Fruit fly (Drosophila melanogaster) whole organism, wandering third instar larva: ENCODE results near the gene wake.

Experiments used
- Abd-B ChIP-seq: fragments of >200 bp; optimal IDR thresholded peaks from 2 replicates; lab custom pipeline; 2017; ENCODE audit warnings: missing biosample characterization, missing genetic modification characterization
- CG9705 ChIP-seq: fragments of 200-800 bp; sonication (Bioruptor generic); optimal IDR thresholded peaks from 2 replicates; lab custom pipeline; 2018; ENCODE audit warnings: missing biosample characterization, mild to moderate bottlenecking, missing genetic modification characterization
- Dfd ChIP-seq: fragments of >200 bp; optimal IDR thresholded peaks from 2 replicates; lab custom pipeline; 2017; ENCODE audit warnings: missing biosample characterization, missing genetic modification characterization
- Dif ChIP-seq: fragments of 200-275, 200-300 bp; sonication (Bioruptor generic); optimal IDR thresholded peaks from 2 replicates; lab custom pipeline; 2018; ENCODE audit warnings: missing biosample characterization, missing genetic modification characterization; ENCODE audit not compliant: partially characterized antibody
- GATAd ChIP-seq: sonication (Bioruptor generic); optimal IDR thresholded peaks from 2 replicates; lab custom pipeline; 2016; ENCODE audit warnings: missing biosample characterization, missing genetic modification characterization
- HLH106 ChIP-seq: fragments of 200-800 bp; optimal IDR thresholded peaks from 3 replicates; lab custom pipeline; 2019; ENCODE audit warnings: missing biosample characterization, mild to moderate bottlenecking, missing genetic modification characterization, moderate library complexity
- Hnf4 ChIP-seq: fragments of 200-800 bp; sonication (Bioruptor generic); optimal IDR thresholded peaks from 2 replicates; lab custom pipeline; 2016; ENCODE audit warnings: missing biosample characterization, mild to moderate bottlenecking, missing genetic modification characterization
- Hr78 ChIP-seq: fragments of >200 bp; optimal IDR thresholded peaks from 2 replicates; lab custom pipeline; 2017; ENCODE audit warnings: missing biosample characterization, missing genetic modification characterization
- Jra ChIP-seq: sonication (Bioruptor generic); optimal IDR thresholded peaks from 2 replicates; lab custom pipeline; 2016; ENCODE audit warnings: missing biosample characterization, missing genetic modification characterization
- Mio ChIP-seq: sonication (Bioruptor generic); optimal IDR thresholded peaks from 2 replicates; lab custom pipeline; 2016; ENCODE audit warnings: missing biosample characterization, missing genetic modification characterization
- N ChIP-seq: fragments of >200 bp; optimal IDR thresholded peaks from 2 replicates; lab custom pipeline; 2018; ENCODE audit warnings: missing biosample characterization, missing external identifiers, missing genetic modification characterization
- Rel ChIP-seq, 2 experiments: fragments of 200-800 bp; sonication (Bioruptor generic) in 1 of 2; optimal IDR thresholded peaks; 2 replicates in 1 of 2; 3 replicates in 1 of 2; lab custom pipeline; 2016 to 2019; ENCODE audit warnings: mild to moderate bottlenecking in 2 of 2, missing biosample characterization in 2 of 2, missing genetic modification characterization in 2 of 2, moderate library complexity in 1 of 2
- Sp1 ChIP-seq: fragments of 200-800 bp; sonication (Bioruptor generic); optimal IDR thresholded peaks from 3 replicates; lab custom pipeline; 2019; ENCODE audit warnings: missing biosample characterization, mild to moderate bottlenecking, missing genetic modification characterization, moderate library complexity
- Vsx2 ChIP-seq: fragments of 200-300, 225-300 bp; sonication (Bioruptor generic); optimal IDR thresholded peaks from 2 replicates; lab custom pipeline; 2018; ENCODE audit warnings: missing biosample characterization, missing genetic modification characterization; ENCODE audit not compliant: partially characterized antibody
- br ChIP-seq: fragments of 200-800 bp; sonication (Bioruptor generic); optimal IDR thresholded peaks from 2 replicates; lab custom pipeline; 2016; ENCODE audit warnings: missing biosample characterization, missing genetic modification characterization
- dl ChIP-seq, 2 experiments: fragments of 175-275, 200-275 bp in 1 of 2; fragments of 200-275 bp in 1 of 2; sonication (Bioruptor generic); optimal IDR thresholded peaks; lab custom pipeline; 2018; ENCODE audit warnings: mild to moderate bottlenecking in 2 of 2, missing biosample characterization in 2 of 2, missing genetic modification characterization in 2 of 2, moderate library complexity in 2 of 2; ENCODE audit not compliant: partially characterized antibody in 2 of 2, insufficient read depth in 1 of 2
- dmrt93B ChIP-seq: fragments of 200-800 bp; sonication (Bioruptor generic); optimal IDR thresholded peaks from 2 replicates; lab custom pipeline; 2018; ENCODE audit warnings: missing biosample characterization, mild to moderate bottlenecking, missing genetic modification characterization
- dsf ChIP-seq: sonication (Bioruptor generic); optimal IDR thresholded peaks from 2 replicates; lab custom pipeline; 2016; ENCODE audit warnings: missing biosample characterization, missing genetic modification characterization, borderline replicate concordance
- ey ChIP-seq: fragments of 200-800 bp; sonication (Bioruptor generic); optimal IDR thresholded peaks from 2 replicates; lab custom pipeline; 2016; ENCODE audit warnings: missing biosample characterization, missing genetic modification characterization
- foxo ChIP-seq, 2 experiments: fragments of 200-800 bp; sonication (Bioruptor generic); optimal IDR thresholded peaks; 2 replicates in 1 of 2; 3 replicates in 1 of 2; lab custom pipeline; 2016 to 2017; ENCODE audit warnings: missing biosample characterization in 2 of 2, missing genetic modification characterization in 2 of 2
- fru ChIP-seq: fragments of 200-800 bp; sonication (Bioruptor generic); optimal IDR thresholded peaks from 3 replicates; lab custom pipeline; 2016; ENCODE audit warnings: missing biosample characterization, mild to moderate bottlenecking, missing genetic modification characterization
- h ChIP-seq: fragments of 200-800 bp; sonication (Bioruptor generic); optimal IDR thresholded peaks from 3 replicates; lab custom pipeline; 2016; ENCODE audit warnings: missing biosample characterization, mild to moderate bottlenecking, missing genetic modification characterization
- lola ChIP-seq: fragments of >200 bp; optimal IDR thresholded peaks from 2 replicates; lab custom pipeline; 2017; ENCODE audit warnings: missing biosample characterization, missing genetic modification characterization
- pan ChIP-seq: fragments of >200 bp; optimal IDR thresholded peaks from 2 replicates; lab custom pipeline; 2017
- rgr ChIP-seq: fragments of 200-800 bp; sonication (Bioruptor generic); optimal IDR thresholded peaks from 3 replicates; lab custom pipeline; 2016; ENCODE audit warnings: missing biosample characterization, mild to moderate bottlenecking, missing genetic modification characterization
- sage ChIP-seq: fragments of 200-800 bp; sonication (Bioruptor generic); optimal IDR thresholded peaks from 2 replicates; lab custom pipeline; 2016; ENCODE audit warnings: missing biosample characterization, mild to moderate bottlenecking, missing genetic modification characterization
- woc ChIP-seq: sonication (Bioruptor generic); optimal IDR thresholded peaks from 2 replicates; lab custom pipeline; 2016; ENCODE audit warnings: missing biosample characterization, mild to moderate bottlenecking, missing genetic modification characterization

wake gene

DNA sequence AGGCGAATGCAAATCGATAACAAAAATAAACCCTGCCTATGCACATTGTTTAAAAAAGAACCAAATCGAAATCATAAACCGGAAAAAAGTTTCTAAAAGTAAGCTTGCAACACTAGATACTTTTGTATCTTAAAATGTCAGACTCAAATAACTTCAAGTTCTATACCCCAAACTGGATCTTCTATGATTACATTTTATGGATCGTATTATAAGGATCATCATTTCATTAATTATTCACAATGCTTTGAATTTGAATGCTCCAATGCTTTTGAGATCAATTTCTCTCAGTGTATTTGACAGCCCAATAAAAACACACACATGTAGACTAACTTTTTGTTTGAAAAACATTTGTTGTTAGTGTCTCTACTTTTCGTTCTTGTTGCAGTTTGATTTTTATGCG is 45.4 kb upstream of the wake start:
- TF ChIP-seq sage (GFP tag; lab: Kevin White, UChicago) (no peak), Hr78 (GFP tag; lab: Kevin White, UChicago) (no peak), h (GFP tag; lab: Kevin White, UChicago) (no peak), Rel (GFP tag; optimal IDR thresholded peaks at IDR 0.05; lab: Kevin White, UChicago) (no peak), Rel (tag; optimal IDR thresholded peaks at IDR 0.05; lab: Kevin White, UChicago) (no peak), dmrt93B (GFP tag; lab: Kevin White, UChicago) (no peak), HLH106 (tag; lab: Kevin White, UChicago) (no peak), Dif (GFP tag; lab: Kevin White, UChicago) (no peak), pan (no peak), lola (no peak), br (GFP tag; lab: Kevin White, UChicago) (no peak), Sp1 (GFP tag; lab: Kevin White, UChicago) (no peak)

DNA sequence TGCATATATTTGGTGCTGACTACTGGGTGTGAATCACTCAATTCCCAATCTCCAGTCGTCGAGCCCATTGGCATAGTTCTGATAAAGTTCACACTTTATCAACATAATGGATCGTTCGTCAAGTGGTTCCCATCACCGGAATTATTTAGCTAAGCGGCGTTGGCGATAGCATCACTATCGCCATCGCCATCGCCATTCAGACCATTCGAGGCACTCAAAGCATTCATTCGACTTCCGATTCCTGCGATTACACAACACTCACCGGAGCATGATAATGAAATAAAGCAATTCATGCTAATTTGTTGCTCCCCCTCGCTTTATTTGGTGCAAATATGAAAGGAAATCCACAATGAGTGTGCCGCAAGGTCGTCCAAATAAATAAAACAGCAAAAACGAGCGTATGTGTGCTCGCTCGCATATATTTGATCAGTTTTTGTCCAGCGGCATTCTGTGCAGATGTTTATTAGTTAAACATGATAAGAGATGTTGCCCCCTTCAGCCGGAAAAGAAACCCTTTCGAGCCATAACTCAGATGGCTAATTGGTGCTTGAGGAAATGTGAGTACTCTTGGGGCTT is 44.2 kb upstream of the wake start:
- TF ChIP-seq Hnf4 (GFP tag; lab: Kevin White, UChicago) (no peak), dsf (no peak), HLH106 (tag; lab: Kevin White, UChicago) (no peak), Abd-B (GFP tag; lab: Kevin White, UChicago) (no peak), Sp1 (GFP tag; lab: Kevin White, UChicago) (no peak), foxo (GFP tag; optimal IDR thresholded peaks at IDR 0.05; lab: Kevin White, UChicago) (no peak), br (GFP tag; lab: Kevin White, UChicago) (no peak), Rel (GFP tag; optimal IDR thresholded peaks at IDR 0.05; lab: Kevin White, UChicago) (no peak), Rel (tag; optimal IDR thresholded peaks at IDR 0.05; lab: Kevin White, UChicago) (no peak), Hr78 (GFP tag; lab: Kevin White, UChicago) (no peak), GATAd (GFP tag; lab: Kevin White, UChicago) (no peak), fru (GFP tag; lab: Kevin White, UChicago) (no peak), Mio (no peak), woc (GFP tag; lab: Kevin White, UChicago) (no peak), Dif (GFP tag; lab: Kevin White, UChicago) (no peak), N (GFP tag; lab: Kevin White, UChicago) (no peak), Dfd (no peak)

DNA sequence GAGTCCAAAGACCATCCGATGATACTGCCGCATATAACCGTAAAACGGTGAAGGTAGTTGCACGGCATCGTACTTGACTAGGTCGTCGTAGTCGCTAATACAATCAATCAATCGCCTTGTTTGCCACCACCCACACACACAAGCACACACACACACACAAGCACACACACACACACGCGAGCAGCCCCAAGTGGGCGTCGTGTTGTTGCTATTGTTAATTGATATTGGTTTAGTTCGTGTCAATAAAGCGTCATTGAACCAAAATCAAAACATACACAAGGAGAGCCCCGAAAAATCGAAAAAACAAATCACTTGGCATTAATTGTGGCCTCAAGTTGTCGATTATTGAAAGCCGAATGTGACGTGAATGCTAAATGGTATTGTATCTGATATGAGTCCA is 43.2 kb upstream of the wake start:
- TF ChIP-seq Dfd (peak; percentile 54), Vsx2 (GFP tag; lab: Kevin White, UChicago) (no peak)

DNA sequence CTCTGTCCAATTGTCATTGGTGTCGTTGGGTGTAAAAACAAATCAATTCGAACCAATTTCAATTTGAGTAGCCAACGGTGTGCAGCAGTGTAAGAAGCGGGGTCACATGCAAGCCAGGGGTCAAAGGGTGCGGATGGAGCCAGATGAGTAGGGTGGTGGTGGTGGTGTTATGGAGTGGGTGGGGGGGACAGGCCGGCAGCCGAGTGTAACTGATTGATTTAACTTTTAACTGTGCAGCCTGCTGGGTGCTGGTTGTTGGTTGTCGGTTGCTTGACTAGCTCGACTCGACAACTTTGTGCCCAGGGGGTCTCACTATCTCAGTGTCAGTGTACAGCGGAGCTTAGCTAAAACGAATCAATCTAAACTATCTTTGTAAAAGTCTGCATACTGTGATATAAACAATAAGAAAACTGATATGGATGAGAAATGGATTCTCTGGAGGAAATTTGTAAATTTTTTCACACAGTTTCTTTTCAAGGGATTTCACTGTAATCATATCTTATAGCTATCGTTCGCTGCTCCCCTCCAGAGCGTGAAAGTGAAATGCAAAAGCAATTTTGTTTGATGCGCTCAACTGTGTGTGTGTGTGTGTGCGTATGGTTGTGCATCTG is 42.2 kb upstream of the wake start:
- TF ChIP-seq ey (GFP tag; lab: Kevin White, UChicago) (no peak), HLH106 (tag; lab: Kevin White, UChicago) (peak; percentile 53), foxo (GFP tag; optimal IDR thresholded peaks at IDR 0.05; lab: Kevin White, UChicago) (no peak), Abd-B (GFP tag; lab: Kevin White, UChicago) (no peak), Vsx2 (GFP tag; lab: Kevin White, UChicago) (no peak), rgr (GFP tag; lab: Kevin White, UChicago) (no peak)
- TF ChIP-seq, all 38 proteins: peak for 1

DNA sequence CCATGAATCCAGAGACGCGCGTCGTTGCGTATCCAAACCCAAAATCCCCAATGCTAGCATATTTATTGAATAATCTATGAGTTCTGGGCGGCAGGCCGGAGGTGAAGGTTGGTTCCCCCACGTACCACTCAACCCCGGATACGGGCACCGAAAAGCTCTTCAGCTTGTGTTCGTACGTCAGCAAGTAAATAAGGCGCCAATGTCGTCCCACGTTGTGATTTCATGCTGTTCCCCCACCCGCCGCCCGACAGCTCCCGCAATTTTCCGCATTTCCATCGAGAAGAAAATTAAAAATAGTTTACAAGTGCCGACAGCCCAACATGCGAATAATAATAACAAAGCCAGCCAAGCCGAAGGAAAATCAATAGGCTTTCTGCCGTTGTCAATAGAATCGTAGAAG is 40.8 kb upstream of the wake start:
- TF ChIP-seq Sp1 (GFP tag; lab: Kevin White, UChicago) (no peak), Hr78 (GFP tag; lab: Kevin White, UChicago) (no peak), Jra (GFP tag; lab: Kevin White, UChicago) (no peak), HLH106 (tag; lab: Kevin White, UChicago) (no peak), Rel (GFP tag; optimal IDR thresholded peaks at IDR 0.05; lab: Kevin White, UChicago) (no peak), Rel (tag; optimal IDR thresholded peaks at IDR 0.05; lab: Kevin White, UChicago) (no peak), CG9705 (GFP tag; lab: Kevin White, UChicago) (no peak), pan (no peak), dl (GFP tag; optimal IDR thresholded peaks at IDR 0.05; lab: Kevin White, UChicago; ENCODE audit: insufficient read depth in 1 of 2, partially characterized antibody in 2 of 2) (no peak), N (GFP tag; lab: Kevin White, UChicago) (no peak), Mio (no peak), h (GFP tag; lab: Kevin White, UChicago) (no peak), ey (GFP tag; lab: Kevin White, UChicago) (no peak), dmrt93B (GFP tag; lab: Kevin White, UChicago) (no peak)
